Worm (Caenorhabditis elegans) whole organism, midembryonic: Measurements from ENCODE around the gene F52C12.6.

Experiments used
- T22C8.4 ChIP-seq: fragments of 200-800 bp; sonication (Bioruptor generic); IDR thresholded peaks from 2 replicates; pipeline ENCODE4 v1.3.6; 2022; ENCODE audit warnings: missing genetic modification characterization, missing compliant biosample characterization
- cog-1 ChIP-seq: sonication (generic microtip); optimal IDR thresholded peaks from 2 replicates; lab custom pipeline; 2016; ENCODE audit warnings: missing genetic modification characterization, missing compliant biosample characterization
- flt-1 ChIP-seq: fragments of 200-800 bp; sonication (Bioruptor generic); IDR thresholded peaks from 2 replicates; pipeline ENCODE4 v1.3.6; 2022; ENCODE audit warnings: missing genetic modification characterization, missing compliant biosample characterization
- klf-2 ChIP-seq: fragments of 200-800 bp; sonication (Bioruptor generic); conservative IDR thresholded peaks from 2 replicates; pipeline ENCODE4 v1.3.6; 2022; ENCODE audit warnings: missing genetic modification reagents, missing genetic modification characterization, missing compliant biosample characterization
- ztf-23 ChIP-seq: fragments of 200-800 bp; sonication (Bioruptor generic); IDR thresholded peaks from 2 replicates; pipeline ENCODE4 v1.3.6; 2022; ENCODE audit warnings: missing genetic modification reagents, missing genetic modification characterization, missing compliant biosample characterization

ce11 chrIV:1975594-1975993 is 19.1 kb downstream of the F52C12.6 start:
- TF ChIP-seq T22C8.4 (GFP tag; lab: Robert Waterston, UW) (no peak), flt-1 (GFP tag; lab: Robert Waterston, UW) (no peak), klf-2 (no peak), ztf-23 (GFP tag; lab: Robert Waterston, UW) (no peak), cog-1 (tag; lab: Kevin White, UChicago) (no peak)
